Fruit fly (Drosophila melanogaster) whole organism, wandering third instar larva: ENCODE data around the gene TBC1d7.

ENCODE experiments used
- GATAd ChIP-seq: sonication (Bioruptor generic); optimal IDR thresholded peaks from 2 replicates; lab custom pipeline; 2016; ENCODE audit warnings: missing biosample characterization, missing genetic modification characterization
- Hnf4 ChIP-seq: fragments of 200-800 bp; sonication (Bioruptor generic); optimal IDR thresholded peaks from 2 replicates; lab custom pipeline; 2016; ENCODE audit warnings: missing biosample characterization, mild to moderate bottlenecking, missing genetic modification characterization
- Jra ChIP-seq: sonication (Bioruptor generic); optimal IDR thresholded peaks from 2 replicates; lab custom pipeline; 2016; ENCODE audit warnings: missing biosample characterization, missing genetic modification characterization
- N ChIP-seq: fragments of >200 bp; optimal IDR thresholded peaks from 2 replicates; lab custom pipeline; 2018; ENCODE audit warnings: missing biosample characterization, missing external identifiers, missing genetic modification characterization
- OdsH ChIP-seq: fragments of 200-800 bp; sonication (Bioruptor generic); optimal IDR thresholded peaks from 2 replicates; lab custom pipeline; 2016; ENCODE audit warnings: missing biosample characterization, mild to moderate bottlenecking, missing genetic modification characterization
- brk ChIP-seq: fragments of 200-800 bp; sonication (Bioruptor generic); optimal IDR thresholded peaks from 2 replicates; lab custom pipeline; 2016; ENCODE audit warnings: missing biosample characterization, mild to moderate bottlenecking, missing genetic modification characterization
- dmrt93B ChIP-seq: fragments of 200-800 bp; sonication (Bioruptor generic); optimal IDR thresholded peaks from 2 replicates; lab custom pipeline; 2018; ENCODE audit warnings: missing biosample characterization, mild to moderate bottlenecking, missing genetic modification characterization
- ey ChIP-seq: fragments of 200-800 bp; sonication (Bioruptor generic); optimal IDR thresholded peaks from 2 replicates; lab custom pipeline; 2016; ENCODE audit warnings: missing biosample characterization, missing genetic modification characterization
- fru ChIP-seq: fragments of 200-800 bp; sonication (Bioruptor generic); optimal IDR thresholded peaks from 3 replicates; lab custom pipeline; 2016; ENCODE audit warnings: missing biosample characterization, mild to moderate bottlenecking, missing genetic modification characterization
- lola ChIP-seq: fragments of >200 bp; optimal IDR thresholded peaks from 2 replicates; lab custom pipeline; 2017; ENCODE audit warnings: missing biosample characterization, missing genetic modification characterization
- pan ChIP-seq: fragments of >200 bp; optimal IDR thresholded peaks from 2 replicates; lab custom pipeline; 2017
- psq ChIP-seq: fragments of 200-800 bp; sonication (Bioruptor generic); optimal IDR thresholded peaks from 3 replicates; lab custom pipeline; 2017; ENCODE audit warnings: missing biosample characterization, mild to moderate bottlenecking, missing genetic modification characterization, moderate library complexity

- TF ChIP-seq fru (GFP tag; lab: Kevin White, UChicago) (no peak), brk (GFP tag; lab: Kevin White, UChicago) (no peak), OdsH (GFP tag; lab: Kevin White, UChicago) (no peak), pan (lab: Kevin White, UChicago) (no peak), N (no peak), ey (GFP tag; lab: Kevin White, UChicago) (no peak), psq (GFP tag; lab: Kevin White, UChicago) (no peak), Hnf4 (GFP tag; lab: Kevin White, UChicago) (no peak), GATAd (no peak), Jra (no peak), lola (no peak), dmrt93B (GFP tag; lab: Kevin White, UChicago) (no peak)
These were observed 39.9 kb upstream of the TBC1d7 start for dm6 chr3R:24121669-24122068.
